Worm (Caenorhabditis elegans): ENCODE measurements around the gene bath-9.

- no peak for TF ChIP-seq F13C5.2 (tag; optimal IDR thresholded peaks at IDR 0.05)
- TF ChIP-seq ama-1 (optimal IDR thresholded peaks at IDR 0.05): no peak
- no peak for TF ChIP-seq hmbx-1 (tag; optimal IDR thresholded peaks at IDR 0.05)
- TF ChIP-seq tbx-11 (GFP tag; IDR thresholded peaks at IDR 0.05): no peak
- TF ChIP-seq sea-1 (GFP tag; conservative IDR thresholded peaks at IDR 0.05): no peak
- no peak for TF ChIP-seq flt-1 (GFP tag; IDR thresholded peaks at IDR 0.05)
- TF ChIP-seq pes-1 (GFP tag; IDR thresholded peaks at IDR 0.05): no peak
- TF ChIP-seq hnd-1 (tag; optimal IDR thresholded peaks at IDR 0.05): no peak
- TF ChIP-seq aly-1 (tag; optimal IDR thresholded peaks at IDR 0.05): no peak
- no peak for TF ChIP-seq B0310.2 (tag; optimal IDR thresholded peaks at IDR 0.05)
- TF ChIP-seq tbx-37 (GFP tag; conservative IDR thresholded peaks at IDR 0.05): no peak
Observed at ce11 chrII:3428158-3428704, 51.3 kb downstream of the bath-9 start.
